Fruit fly (Drosophila melanogaster) whole organism, prepupa: ENCODE data around the gene Pat1.

Experiments
- CG11902 ChIP-seq: fragments of 200-800 bp; sonication (Bioruptor generic); optimal IDR thresholded peaks from 3 replicates; lab custom pipeline; 2016; ENCODE audit warnings: missing biosample characterization, missing genetic modification characterization
- CG16779 ChIP-seq: fragments of 200-800 bp; sonication (Bioruptor generic); optimal IDR thresholded peaks from 3 replicates; lab custom pipeline; 2017; ENCODE audit warnings: missing biosample characterization, mild to moderate bottlenecking, missing genetic modification characterization
- CG9139 ChIP-seq: fragments of 200-800 bp; sonication (Bioruptor generic); optimal IDR thresholded peaks from 3 replicates; lab custom pipeline; 2017; ENCODE audit warnings: missing biosample characterization, mild to moderate bottlenecking, missing genetic modification characterization

DNA sequence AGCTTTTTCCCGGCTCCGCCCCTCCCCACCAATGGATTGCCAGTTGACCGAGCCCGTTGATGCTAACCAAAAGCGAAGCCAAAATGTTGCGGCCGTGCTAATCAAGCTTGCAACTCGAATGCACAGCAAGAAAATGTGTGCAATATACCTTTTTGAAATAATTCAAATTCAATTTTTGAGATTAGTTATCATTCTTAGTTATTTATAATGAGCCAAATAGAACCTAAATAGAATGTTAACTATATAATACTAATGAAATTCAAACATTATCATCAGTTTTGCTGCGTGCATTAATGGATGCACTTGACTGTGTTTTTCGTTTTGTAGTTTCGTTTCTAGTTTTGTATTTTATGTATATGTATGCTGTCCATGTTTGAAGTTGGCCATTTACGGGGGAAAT lies 48.2 kb upstream of the Pat1 start:
- TF ChIP-seq CG11902 (GFP tag; lab: Kevin White, UChicago) (no peak), CG9139 (GFP tag; lab: Kevin White, UChicago) (no peak), CG16779 (tag; lab: Kevin White, UChicago) (no peak)
